Fruit fly (Drosophila melanogaster): ENCODE results near the gene Obp19c.

Obp19c gene

dm6 chrX:20429482-20430204 is 10.9 kb upstream of the Obp19c start, which contains the start of the genes CG11710 and mal (continued):
- TF ChIP-seq CG11294 (GFP tag; IDR thresholded peaks at IDR 0.05) = peak; percentile 56; the same call in 1 of the 2 replicates
- TF ChIP-seq CG9139 (GFP tag; optimal IDR thresholded peaks at IDR 0.05) = peak; percentile 76
- TF ChIP-seq CG11762 (GFP tag; optimal IDR thresholded peaks at IDR 0.05; ENCODE audit: insufficient read depth) = peak; percentile 76
- peak; percentile 73 for TF ChIP-seq CG34406 (GFP tag; optimal IDR thresholded peaks at IDR 0.05)
- peak; percentile 74 for TF ChIP-seq Sox15 (GFP tag; optimal IDR thresholded peaks at IDR 0.05)
- TF ChIP-seq Smox (GFP tag; optimal IDR thresholded peaks at IDR 0.05) = peak; percentile 83
- TF ChIP-seq OdsH (GFP tag; optimal IDR thresholded peaks at IDR 0.05) = peak; percentile 78
- no peak for TF ChIP-seq fd59A (GFP tag; optimal IDR thresholded peaks at IDR 0.05)
- no peak for TF ChIP-seq achi (GFP tag; optimal IDR thresholded peaks at IDR 0.05)

DNA sequence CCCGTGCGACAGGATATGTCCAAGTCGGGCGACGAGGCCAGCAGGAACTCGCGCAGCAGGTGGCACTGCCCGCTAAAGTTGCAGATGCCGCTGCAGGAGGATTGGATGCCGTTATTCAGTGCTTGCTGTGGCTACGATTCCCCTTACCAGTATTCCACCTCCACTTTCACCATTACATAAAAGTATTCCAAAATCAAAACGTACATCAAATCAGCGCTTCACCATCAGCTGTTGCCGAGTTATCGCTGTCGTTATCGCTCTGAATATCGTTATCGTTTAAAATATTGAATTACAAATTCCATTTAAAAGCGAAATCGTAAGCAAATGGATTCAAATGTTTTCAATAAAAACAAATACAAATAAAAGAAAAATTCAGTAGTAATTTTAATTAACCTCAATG is 8.1 kb upstream of the Obp19c start, which contains the start of gene CG15456:
CG15456 (minus strand) TSS at position 225 of the 400 bp plus-strand sequence.
- TF ChIP-seq CG11902 (GFP tag; optimal IDR thresholded peaks at IDR 0.05) (no peak), Eip75B (GFP tag; optimal IDR thresholded peaks at IDR 0.05) (no peak), Hr4 (GFP tag; optimal IDR thresholded peaks at IDR 0.05) (no peak), CG8632 (GFP tag; optimal IDR thresholded peaks at IDR 0.05) (no peak), Met (GFP tag; optimal IDR thresholded peaks at IDR 0.05) (no peak), OdsH (GFP tag; optimal IDR thresholded peaks at IDR 0.05) (no peak), CG34406 (GFP tag; optimal IDR thresholded peaks at IDR 0.05) (no peak), CG4318 (GFP tag; optimal IDR thresholded peaks at IDR 0.05) (no peak), cyc (GFP tag; optimal IDR thresholded peaks at IDR 0.05) (no peak), Ets21C (GFP tag; optimal IDR thresholded peaks at IDR 0.05) (no peak)

DNA sequence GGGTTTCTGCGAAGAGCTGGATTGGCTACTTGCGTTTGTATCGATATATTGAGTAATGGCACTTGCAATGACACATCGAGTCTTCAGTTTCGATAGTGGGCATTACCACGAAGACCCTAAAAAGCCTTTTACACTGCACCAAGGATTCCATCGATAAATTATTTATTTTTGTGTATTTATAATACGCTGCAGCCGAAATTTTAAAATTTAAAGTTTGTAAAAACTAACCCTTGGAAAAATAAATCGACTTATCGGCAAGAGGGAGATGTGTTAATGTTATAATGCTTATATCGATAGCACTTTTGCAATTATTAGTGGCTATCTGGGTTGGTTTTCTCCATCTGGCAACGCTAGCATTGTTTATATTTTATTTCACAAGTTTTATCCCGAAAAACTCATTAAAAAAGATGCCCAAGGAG is 5.0 kb upstream of the Obp19c start, which contains the start of the genes Pp4-19C and cactin:
Pp4-19C (minus strand) TSS at position 256 of the 419 bp plus-strand sequence.
cactin (plus strand) TSS at position 323 of the 419 bp plus-strand sequence.
- TF ChIP-seq spab (GFP tag; optimal IDR thresholded peaks at IDR 0.05) (no peak), Eip78C (GFP tag) (peak; percentile 62), dsx (GFP tag; optimal IDR thresholded peaks at IDR 0.05; ENCODE audit: poor library complexity, severe bottlenecking) (no peak), Sox14 (GFP tag; optimal IDR thresholded peaks at IDR 0.05) (peak; percentile 53), CG3032 (tag; optimal IDR thresholded peaks at IDR 0.05) (peak; percentile 19), CG6808 (GFP tag; optimal IDR thresholded peaks at IDR 0.05) (no peak), Ets21C (GFP tag; optimal IDR thresholded peaks at IDR 0.05) (no peak), Eip93F (GFP tag; optimal IDR thresholded peaks at IDR 0.05) (no peak), CG10669 (GFP tag; optimal IDR thresholded peaks at IDR 0.05) (no peak), CG11762 (GFP tag; optimal IDR thresholded peaks at IDR 0.05; ENCODE audit: insufficient read depth) (no peak), CG7368 (GFP tag; optimal IDR thresholded peaks at IDR 0.05) (no peak), net (GFP tag; optimal IDR thresholded peaks at IDR 0.05) (no peak), CG34406 (GFP tag; optimal IDR thresholded peaks at IDR 0.05) (no peak), CG31627 (GFP tag; optimal IDR thresholded peaks at IDR 0.05) (peak; percentile 45), CG11294 (GFP tag; IDR thresholded peaks at IDR 0.05) (no peak), CG1621 (tag; optimal IDR thresholded peaks at IDR 0.05) (no peak), CG6854 (GFP tag; optimal IDR thresholded peaks at IDR 0.05) (no peak), Sox15 (GFP tag; optimal IDR thresholded peaks at IDR 0.05) (no peak), achi (GFP tag; optimal IDR thresholded peaks at IDR 0.05) (no peak), Eip75B (GFP tag; optimal IDR thresholded peaks at IDR 0.05) (no peak), Hr4 (GFP tag; optimal IDR thresholded peaks at IDR 0.05) (no peak), salr (GFP tag; optimal IDR thresholded peaks at IDR 0.05) (no peak), CG6792 (GFP tag; optimal IDR thresholded peaks at IDR 0.05) (no peak), vri (GFP tag; optimal IDR thresholded peaks at IDR 0.05) (no peak), Sox102F (GFP tag; optimal IDR thresholded peaks at IDR 0.05) (no peak), fd59A (GFP tag; optimal IDR thresholded peaks at IDR 0.05) (no peak), Lpt (GFP tag; optimal IDR thresholded peaks at IDR 0.05) (no peak), dac (GFP tag; optimal IDR thresholded peaks at IDR 0.05) (no peak), CG6276 (GFP tag; optimal IDR thresholded peaks at IDR 0.05) (no peak), Ets96B (tag; optimal IDR thresholded peaks at IDR 0.05) (no peak), lz (GFP tag; optimal IDR thresholded peaks at IDR 0.05) (peak; percentile 20), topi (GFP tag; optimal IDR thresholded peaks at IDR 0.05) (peak; percentile 31), svp (GFP tag) (no peak), cyc (GFP tag; optimal IDR thresholded peaks at IDR 0.05) (peak; percentile 25), CG3919 (GFP tag; optimal IDR thresholded peaks at IDR 0.05) (no peak), OdsH (GFP tag; optimal IDR thresholded peaks at IDR 0.05) (no peak), CG32006 (GFP tag; optimal IDR thresholded peaks at IDR 0.05) (no peak), ss (GFP tag; optimal IDR thresholded peaks at IDR 0.05) (no peak), pdm3 (GFP tag; optimal IDR thresholded peaks at IDR 0.05) (no peak)
